Worm (Caenorhabditis elegans) whole organism, mixed stage, embryonic: ENCODE results near the gene F43E12.1.

Experiments
- bed-3 ChIP-seq: fragments of 200-800 bp; sonication (Bioruptor generic); optimal IDR thresholded peaks from 3 replicates; lab custom pipeline; 2018; ENCODE audit warnings: mild to moderate bottlenecking, missing genetic modification characterization, moderate library complexity, missing compliant biosample characterization
- blmp-1 ChIP-seq: fragments of 150-350 bp; optimal IDR thresholded peaks from 2 replicates; lab custom pipeline; 2014; ENCODE audit warnings: missing biosample characterization, missing genetic modification characterization
- ceh-39 ChIP-seq: fragments of 150-350 bp; optimal IDR thresholded peaks from 2 replicates; lab custom pipeline; 2014; ENCODE audit warnings: missing biosample characterization, missing genetic modification characterization
- ceh-43 ChIP-seq: fragments of 200-800 bp; sonication (Bioruptor generic); optimal IDR thresholded peaks from 2 replicates; lab custom pipeline; 2018; ENCODE audit warnings: mild to moderate bottlenecking, missing genetic modification characterization, moderate library complexity, missing compliant biosample characterization
- ceh-83 ChIP-seq: fragments of 200-800 bp; sonication (Bioruptor generic); optimal IDR thresholded peaks from 2 replicates; lab custom pipeline; 2018; ENCODE audit warnings: mild to moderate bottlenecking, missing genetic modification characterization, missing compliant biosample characterization
- ces-1 ChIP-seq: fragments of 150-350 bp; optimal IDR thresholded peaks from 2 replicates; lab custom pipeline; 2014; ENCODE audit warnings: missing biosample characterization, missing genetic modification reagents, missing genetic modification characterization
- cnd-1 ChIP-seq: fragments of 200-800 bp; sonication (Bioruptor generic); optimal IDR thresholded peaks from 2 replicates; lab custom pipeline; 2018; ENCODE audit warnings: mild to moderate bottlenecking, missing genetic modification characterization, missing compliant biosample characterization
- elt-1 ChIP-seq: sonication (generic microtip); optimal IDR thresholded peaks from 2 replicates; lab custom pipeline; 2017; ENCODE audit warnings: missing genetic modification characterization, mild to moderate bottlenecking, missing compliant biosample characterization, antibody characterized with exemption, moderate library complexity, borderline replicate concordance; ENCODE audit not compliant: insufficient read depth
- flh-1 ChIP-seq: fragments of 200-800 bp; sonication (Bioruptor generic); optimal IDR thresholded peaks from 2 replicates; lab custom pipeline; 2018; ENCODE audit warnings: mild to moderate bottlenecking, missing genetic modification characterization, moderate library complexity, missing compliant biosample characterization
- ham-2 ChIP-seq: fragments of 200-800 bp; sonication (Bioruptor generic); optimal IDR thresholded peaks from 2 replicates; lab custom pipeline; 2018; ENCODE audit warnings: mild to moderate bottlenecking, missing genetic modification characterization, missing compliant biosample characterization
- hlh-1 ChIP-seq: fragments of 150-350 bp; optimal IDR thresholded peaks from 2 replicates; lab custom pipeline; 2014; ENCODE audit warnings: missing biosample characterization, missing genetic modification reagents, missing genetic modification characterization
- lsy-2 ChIP-seq: fragments of 150-350 bp; optimal IDR thresholded peaks from 2 replicates; lab custom pipeline; 2014; ENCODE audit warnings: missing biosample characterization, missing genetic modification characterization
- mab-5 ChIP-seq: fragments of 150-350 bp; optimal IDR thresholded peaks from 2 replicates; lab custom pipeline; 2014; ENCODE audit warnings: missing biosample characterization, missing genetic modification characterization
- mep-1 ChIP-seq: fragments of 150-350 bp; optimal IDR thresholded peaks from 2 replicates; lab custom pipeline; 2017; ENCODE audit warnings: missing biosample characterization, missing genetic modification reagents, missing genetic modification characterization, inconsistent platforms
- mls-2 ChIP-seq: sonication (generic microtip); optimal IDR thresholded peaks from 2 replicates; lab custom pipeline; 2016; ENCODE audit warnings: mild to moderate bottlenecking, missing genetic modification characterization, moderate library complexity, missing compliant biosample characterization
- nhr-12 ChIP-seq: fragments of 150-350 bp; optimal IDR thresholded peaks from 2 replicates; lab custom pipeline; 2014; ENCODE audit warnings: missing biosample characterization, missing genetic modification characterization
- nhr-2 ChIP-seq: fragments of 150-350 bp; optimal IDR thresholded peaks from 2 replicates; lab custom pipeline; 2014; ENCODE audit warnings: missing biosample characterization, missing genetic modification characterization
- nhr-237 ChIP-seq: fragments of 150-350 bp; optimal IDR thresholded peaks from 2 replicates; lab custom pipeline; 2014; ENCODE audit warnings: missing biosample characterization, missing genetic modification characterization
- nhr-76 ChIP-seq: sonication (generic microtip); optimal IDR thresholded peaks from 2 replicates; lab custom pipeline; 2017; ENCODE audit warnings: missing biosample characterization, missing genetic modification characterization
- pha-4 ChIP-seq: fragments of 150-350 bp; optimal IDR thresholded peaks from 2 replicates; lab custom pipeline; 2018; ENCODE audit warnings: missing biosample characterization, missing genetic modification reagents, missing genetic modification characterization
- sem-2 ChIP-seq: fragments of 200-800 bp; sonication (Bioruptor generic); optimal IDR thresholded peaks from 2 replicates; lab custom pipeline; 2018; ENCODE audit warnings: mild to moderate bottlenecking, missing genetic modification characterization, missing compliant biosample characterization
- snpc-4 ChIP-seq: fragments of 150-350 bp; optimal IDR thresholded peaks from 2 replicates; lab custom pipeline; 2014; ENCODE audit warnings: missing biosample characterization, missing genetic modification characterization
- sptf-1 ChIP-seq: sonication (generic microtip); optimal IDR thresholded peaks from 2 replicates; lab custom pipeline; 2017; ENCODE audit warnings: mild to moderate bottlenecking, missing genetic modification characterization, moderate library complexity, missing compliant biosample characterization
- tbx-8 ChIP-seq: fragments of 200-800 bp; sonication (Bioruptor generic); optimal IDR thresholded peaks from 2 replicates; lab custom pipeline; 2018; ENCODE audit warnings: mild to moderate bottlenecking, missing genetic modification characterization, moderate library complexity, missing compliant biosample characterization
- unc-120 ChIP-seq: sonication (generic microtip); optimal IDR thresholded peaks from 2 replicates; lab custom pipeline; 2017; ENCODE audit warnings: missing genetic modification characterization, missing compliant biosample characterization; ENCODE audit not compliant: poor library complexity, severe bottlenecking
- unc-39 ChIP-seq: fragments of 150-350 bp; optimal IDR thresholded peaks from 2 replicates; lab custom pipeline; 2014; ENCODE audit warnings: missing biosample characterization, missing genetic modification characterization
- unc-62 ChIP-seq: fragments of 150-350 bp; optimal IDR thresholded peaks from 2 replicates; lab custom pipeline; 2014; ENCODE audit warnings: missing biosample characterization, missing genetic modification reagents, missing genetic modification characterization
- zip-8 ChIP-seq: fragments of 150-350 bp; optimal IDR thresholded peaks from 2 replicates; lab custom pipeline; 2014; ENCODE audit warnings: missing biosample characterization, missing genetic modification characterization
- ztf-11 ChIP-seq: fragments of 150-350 bp; optimal IDR thresholded peaks from 2 replicates; lab custom pipeline; 2014; ENCODE audit warnings: missing biosample characterization, missing genetic modification characterization

Gene F43E12.1

ce11 chrX:7210467-7211107 lies 33.1 kb downstream of the F43E12.1 start:
- TF ChIP-seq hlh-1: peak; percentile 41
- no peak for TF ChIP-seq tbx-8
- TF ChIP-seq bed-3 (GFP tag; lab: Kevin White, UChicago): no peak
- no peak for TF ChIP-seq ceh-39 (tag; lab: Kevin White, UChicago)
- TF ChIP-seq mep-1: no peak
- no peak for TF ChIP-seq nhr-12 (tag; lab: Kevin White, UChicago)
- TF ChIP-seq, all 35 proteins: peak for 1

- TF ChIP-seq pha-4 (tag; lab: Kevin White, UChicago): no peak
- TF ChIP-seq, all 35 proteins: peak for 0
Measured at ce11 chrX:7211405-7211804, 34.0 kb downstream of the F43E12.1 start, which contains the start of gene spp-22. Gene spp-22 (plus strand): TSS chrX:7211705.

ce11 chrX:7217704-7218479 lies 40.5 kb downstream of the F43E12.1 start, which contains the start of gene syd-9:
Gene syd-9 (plus strand): TSS chrX:7218097.
- TF ChIP-seq ceh-83: no peak
- TF ChIP-seq mls-2 (tag; lab: Kevin White, UChicago): peak; percentile 49
- peak; percentile 32 for TF ChIP-seq sptf-1 (tag; lab: Kevin White, UChicago)

- no peak for TF ChIP-seq nhr-12 (tag; lab: Kevin White, UChicago)
- TF ChIP-seq unc-39 (tag; lab: Kevin White, UChicago): no peak
- no peak for TF ChIP-seq nhr-237 (tag; lab: Kevin White, UChicago)
- peak; percentile 54 for TF ChIP-seq mls-2 (tag; lab: Kevin White, UChicago)
- no peak for TF ChIP-seq nhr-76 (tag; lab: Kevin White, UChicago)
- no peak for TF ChIP-seq flh-1 (GFP tag; lab: Kevin White, UChicago)
- no peak for TF ChIP-seq pha-4 (tag; lab: Kevin White, UChicago)
- no peak for TF ChIP-seq sem-2 (GFP tag; lab: Kevin White, UChicago)
- peak; percentile 63 for TF ChIP-seq ces-1 (GFP tag; lab: Kevin White, UChicago)
- no peak for TF ChIP-seq ceh-43 (GFP tag; lab: Kevin White, UChicago)
- no peak for TF ChIP-seq ceh-39 (tag; lab: Kevin White, UChicago)
- no peak for TF ChIP-seq ham-2 (GFP tag; lab: Kevin White, UChicago)
- TF ChIP-seq mab-5 (tag; lab: Kevin White, UChicago): no peak
- TF ChIP-seq snpc-4 (tag; lab: Kevin White, UChicago): no peak
Measured at ce11 chrX:7220209-7220608, 42.8 kb downstream of the F43E12.1 start.

- TF ChIP-seq mls-2 (tag; lab: Kevin White, UChicago) (peak; percentile 1), sptf-1 (tag; lab: Kevin White, UChicago) (no peak)
Measured at ce11 chrX:7222383-7222782, 44.9 kb downstream of the F43E12.1 start.

ce11 chrX:7224510-7224909 lies 47.1 kb downstream of the F43E12.1 start:
- TF ChIP-seq ces-1 (GFP tag; lab: Kevin White, UChicago): peak; percentile 14
- no peak for TF ChIP-seq tbx-8
- no peak for TF ChIP-seq blmp-1 (tag; lab: Kevin White, UChicago)
- TF ChIP-seq, all 35 proteins: peak for 1

ce11 chrX:7225028-7225427 lies 47.6 kb downstream of the F43E12.1 start:
- TF ChIP-seq unc-39 (tag; lab: Kevin White, UChicago) (no peak), cnd-1 (tag; lab: Kevin White, UChicago) (no peak), elt-1 (no peak), unc-62 (GFP tag; lab: Kevin White, UChicago) (peak; percentile 38), lsy-2 (tag; lab: Kevin White, UChicago) (no peak), snpc-4 (tag; lab: Kevin White, UChicago) (no peak), nhr-2 (tag; lab: Kevin White, UChicago) (no peak), zip-8 (tag; lab: Kevin White, UChicago) (no peak), pha-4 (tag; lab: Kevin White, UChicago) (no peak), ztf-11 (tag; lab: Kevin White, UChicago) (no peak), hlh-1 (peak; percentile 98), unc-120 (tag; lab: Kevin White, UChicago) (peak; percentile 9), mab-5 (tag; lab: Kevin White, UChicago) (no peak), ceh-43 (GFP tag; lab: Kevin White, UChicago) (no peak)
